Fruit fly (Drosophila melanogaster): ENCODE data around the gene CNMa.

The CNMa gene

DNA sequence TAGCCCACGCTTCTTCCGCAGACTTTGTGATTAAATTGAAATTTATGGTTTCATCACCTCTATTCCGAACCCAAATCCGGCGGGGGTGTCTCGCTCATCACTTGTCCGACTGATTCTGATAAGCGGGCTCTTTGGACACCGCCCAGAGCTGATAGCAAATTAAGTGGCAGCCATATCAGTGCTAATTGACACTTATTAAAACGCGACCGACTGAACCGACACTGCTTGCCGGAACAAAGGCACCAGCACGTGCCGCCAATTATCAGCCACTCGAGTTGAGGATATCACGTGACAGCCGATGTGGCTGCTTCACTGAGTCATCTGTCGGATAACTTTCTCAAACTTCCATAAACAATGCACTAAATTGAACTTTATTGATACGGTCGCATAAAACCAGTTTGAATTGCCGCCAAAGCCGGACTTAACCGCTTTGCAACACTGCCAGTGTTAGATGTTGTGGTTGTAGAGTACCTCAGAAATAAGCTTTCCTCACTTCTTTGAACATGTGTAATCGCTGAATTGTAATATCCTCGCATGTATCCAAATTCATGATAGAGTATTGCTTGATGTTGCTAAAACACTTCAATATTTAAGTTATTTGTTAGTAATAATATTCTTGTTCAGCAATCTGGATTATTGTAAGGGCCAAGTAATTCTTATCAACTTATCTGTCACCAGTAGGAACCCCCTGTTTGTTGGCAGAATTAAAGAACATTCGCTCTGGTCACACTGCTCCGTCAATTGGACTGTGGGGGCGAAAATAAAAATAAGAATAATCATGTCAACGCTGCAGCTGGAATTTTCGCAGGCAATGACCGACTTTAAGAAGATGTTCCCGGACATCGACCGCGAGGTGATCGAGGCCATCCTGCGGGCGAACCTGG lies 1.3 kb upstream of the CNMa start, which contains the start of gene CG12024:
TSS of gene CG12024 (plus strand) at position 699 of the 884 bp plus-strand sequence.
- TF ChIP-seq psq (optimal IDR thresholded peaks at IDR 0.05) (no peak), Myc (optimal IDR thresholded peaks at IDR 0.05) (no peak), h (optimal IDR thresholded peaks at IDR 0.05) (no peak), Sin3A (optimal IDR thresholded peaks at IDR 0.05) (no peak), ttk (optimal IDR thresholded peaks at IDR 0.05) (no peak), insv (optimal IDR thresholded peaks at IDR 0.05) (no peak)

DNA sequence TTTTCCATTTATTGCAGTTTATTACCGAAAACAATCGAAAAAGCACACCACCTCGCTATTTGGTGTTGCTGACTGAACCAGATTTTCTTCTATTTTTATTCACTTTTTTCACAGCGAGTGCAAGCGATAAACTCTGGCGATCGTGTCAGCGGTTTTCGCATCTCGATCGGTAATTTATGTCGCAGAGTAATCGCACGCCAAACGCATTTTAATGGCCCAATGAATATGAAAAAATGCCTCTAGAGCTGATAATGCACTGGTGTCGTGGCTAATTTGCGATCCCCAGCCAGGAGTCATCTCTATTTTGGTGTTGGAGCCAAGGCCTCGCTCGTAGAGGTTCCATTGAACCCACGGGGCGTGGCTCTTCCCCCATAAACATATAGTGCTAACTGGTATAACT lies 2.1 kb downstream of the CNMa start:
- TF ChIP-seq ttk (optimal IDR thresholded peaks at IDR 0.05), result no peak
- no peak for TF ChIP-seq Sin3A (optimal IDR thresholded peaks at IDR 0.05)
- TF ChIP-seq Myc (optimal IDR thresholded peaks at IDR 0.05), result no peak
- no peak for TF ChIP-seq h (optimal IDR thresholded peaks at IDR 0.05)
- TF ChIP-seq psq (optimal IDR thresholded peaks at IDR 0.05), result no peak
- no peak for TF ChIP-seq insv (optimal IDR thresholded peaks at IDR 0.05)

- TF ChIP-seq psq (optimal IDR thresholded peaks at IDR 0.05), result no peak
- TF ChIP-seq Myc (optimal IDR thresholded peaks at IDR 0.05), result no peak
- TF ChIP-seq insv (optimal IDR thresholded peaks at IDR 0.05), result no peak
- TF ChIP-seq h (optimal IDR thresholded peaks at IDR 0.05), result no peak
- no peak for TF ChIP-seq ttk (optimal IDR thresholded peaks at IDR 0.05)
Observed at dm6 chr3L:1850498-1850897, 4.9 kb downstream of the CNMa start.

DNA sequence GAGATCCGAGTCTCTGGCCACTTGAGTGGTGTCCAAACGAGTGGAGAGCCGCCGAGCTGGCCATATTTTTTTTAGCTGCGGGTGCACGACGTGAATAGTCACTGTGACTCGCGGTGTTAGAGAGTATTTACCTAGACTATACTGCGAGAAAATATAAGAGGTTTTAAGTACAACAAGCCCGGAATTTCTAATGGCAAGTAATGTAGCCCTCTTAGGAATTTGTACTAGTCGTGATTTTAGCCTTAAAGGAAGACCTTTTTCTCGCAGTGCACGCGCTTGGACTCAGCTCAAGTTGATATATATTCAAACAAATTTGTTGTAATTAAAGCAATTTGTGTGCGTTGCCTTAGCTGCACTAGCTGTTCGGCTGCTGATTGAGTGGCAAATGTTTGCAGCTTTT lies 10.8 kb downstream of the CNMa start:
- no peak for TF ChIP-seq h (optimal IDR thresholded peaks at IDR 0.05)
- no peak for TF ChIP-seq insv (optimal IDR thresholded peaks at IDR 0.05)
- no peak for TF ChIP-seq Myc (optimal IDR thresholded peaks at IDR 0.05)

DNA sequence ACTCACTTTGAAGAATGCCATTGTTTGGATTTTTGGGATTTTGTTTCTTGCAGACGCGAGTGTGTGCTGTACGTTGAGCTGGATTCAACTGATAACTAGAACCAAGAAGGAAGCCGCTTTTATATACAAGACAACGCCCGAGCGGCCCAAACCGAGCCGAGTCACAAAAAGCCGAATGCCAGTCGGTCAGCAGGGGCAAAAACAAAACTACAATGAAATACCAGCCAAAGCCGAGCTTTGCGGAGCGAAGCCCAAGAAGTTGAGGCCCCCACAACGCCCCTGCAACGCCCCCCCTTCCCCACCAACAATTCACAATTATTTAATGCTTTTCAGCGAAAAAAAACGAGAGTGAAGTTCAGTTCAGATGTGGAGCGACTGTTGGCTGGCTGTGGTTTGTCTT lies 13.4 kb downstream of the CNMa start, which contains the start of gene Cpr62Bc:
TSS of gene Cpr62Bc (minus strand) at position 101 of the 400 bp plus-strand sequence.
- TF ChIP-seq insv (optimal IDR thresholded peaks at IDR 0.05) (no peak), h (optimal IDR thresholded peaks at IDR 0.05) (no peak), psq (optimal IDR thresholded peaks at IDR 0.05) (no peak)

dm6 chr3L:1835064-1835463 lies 20.3 kb downstream of the CNMa start, which contains the start of gene Cpr62Bb:
Gene Cpr62Bb, minus strand, starts transcription at chr3L:1835164.
- no peak for TF ChIP-seq insv (optimal IDR thresholded peaks at IDR 0.05)
- TF ChIP-seq h (optimal IDR thresholded peaks at IDR 0.05), result no peak
- no peak for TF ChIP-seq ttk (optimal IDR thresholded peaks at IDR 0.05)
- no peak for TF ChIP-seq Sin3A (optimal IDR thresholded peaks at IDR 0.05)
- TF ChIP-seq psq (optimal IDR thresholded peaks at IDR 0.05), result no peak

- TF ChIP-seq ttk (optimal IDR thresholded peaks at IDR 0.05), result no peak
- TF ChIP-seq psq (optimal IDR thresholded peaks at IDR 0.05), result no peak
- TF ChIP-seq Myc (optimal IDR thresholded peaks at IDR 0.05), result no peak
- TF ChIP-seq insv (optimal IDR thresholded peaks at IDR 0.05), result no peak
- no peak for TF ChIP-seq Sin3A (optimal IDR thresholded peaks at IDR 0.05)
- no peak for TF ChIP-seq h (optimal IDR thresholded peaks at IDR 0.05)
Observed at dm6 chr3L:1831753-1832268, 23.6 kb downstream of the CNMa start, which contains the start of gene Cpr62Ba. Gene Cpr62Ba, minus strand, starts transcription at chr3L:1831783.

dm6 chr3L:1829539-1829938 lies 25.9 kb downstream of the CNMa start:
- TF ChIP-seq insv (optimal IDR thresholded peaks at IDR 0.05) (no peak), psq (optimal IDR thresholded peaks at IDR 0.05) (no peak), ttk (optimal IDR thresholded peaks at IDR 0.05) (no peak), Sin3A (optimal IDR thresholded peaks at IDR 0.05) (no peak), Myc (optimal IDR thresholded peaks at IDR 0.05) (no peak), h (optimal IDR thresholded peaks at IDR 0.05) (no peak)

dm6 chr3L:1827809-1828371 lies 27.5 kb downstream of the CNMa start:
- TF ChIP-seq psq (optimal IDR thresholded peaks at IDR 0.05), result no peak
- no peak for TF ChIP-seq Myc (optimal IDR thresholded peaks at IDR 0.05)
- TF ChIP-seq insv (optimal IDR thresholded peaks at IDR 0.05), result no peak
- TF ChIP-seq ttk (optimal IDR thresholded peaks at IDR 0.05), result no peak
- TF ChIP-seq Sin3A (optimal IDR thresholded peaks at IDR 0.05), result no peak
- TF ChIP-seq h (optimal IDR thresholded peaks at IDR 0.05), result no peak

- TF ChIP-seq insv (optimal IDR thresholded peaks at IDR 0.05) (no peak), Myc (optimal IDR thresholded peaks at IDR 0.05) (no peak), ttk (optimal IDR thresholded peaks at IDR 0.05) (no peak), h (optimal IDR thresholded peaks at IDR 0.05) (no peak), Sin3A (optimal IDR thresholded peaks at IDR 0.05) (no peak), psq (optimal IDR thresholded peaks at IDR 0.05) (no peak)
Observed at dm6 chr3L:1822365-1822764, 33.0 kb downstream of the CNMa start.

DNA sequence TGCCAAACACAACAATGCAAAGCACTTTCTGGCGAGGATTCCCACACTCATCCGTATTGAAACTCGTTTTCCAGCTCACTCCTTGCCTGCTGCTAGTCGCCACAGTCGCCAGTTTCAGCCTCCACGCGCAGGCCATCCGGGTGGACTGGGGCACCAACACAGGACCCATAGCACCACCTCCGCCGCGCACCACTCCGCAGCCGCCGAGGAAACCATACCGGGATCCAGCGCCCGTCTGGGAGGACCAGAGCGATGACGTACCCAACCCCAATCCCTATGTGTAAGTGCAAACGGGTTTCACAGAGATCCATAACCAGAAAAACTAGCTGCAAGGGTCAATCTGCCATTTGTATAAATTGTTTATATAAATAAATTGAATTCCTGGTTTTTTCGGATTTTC lies 34.3 kb downstream of the CNMa start:
- TF ChIP-seq Myc (optimal IDR thresholded peaks at IDR 0.05) (no peak), Sin3A (optimal IDR thresholded peaks at IDR 0.05) (no peak), psq (optimal IDR thresholded peaks at IDR 0.05) (no peak), h (optimal IDR thresholded peaks at IDR 0.05) (no peak)

dm6 chr3L:1818834-1819233 lies 36.6 kb downstream of the CNMa start:
- TF ChIP-seq Sin3A (optimal IDR thresholded peaks at IDR 0.05) (no peak), ttk (optimal IDR thresholded peaks at IDR 0.05) (no peak), psq (optimal IDR thresholded peaks at IDR 0.05) (no peak), insv (optimal IDR thresholded peaks at IDR 0.05) (no peak), Myc (optimal IDR thresholded peaks at IDR 0.05) (no peak), h (optimal IDR thresholded peaks at IDR 0.05) (no peak)
